Worm (Caenorhabditis elegans): ENCODE results near the gene Y22D7AL.6.

- no peak for TF ChIP-seq unc-62 (GFP tag; optimal IDR thresholded peaks at IDR 0.05)
- no peak for TF ChIP-seq bed-3 (GFP tag; optimal IDR thresholded peaks at IDR 0.05)
These were observed 47.5 kb downstream of the Y22D7AL.6 start, which contains the start of gene Y22D7AL.1 for ce11 chrIII:1652181-1652580.
